Fruit fly (Drosophila melanogaster) whole organism, pupa: ENCODE data around the gene Nadsyn.

Source experiments
- CG13204 ChIP-seq: fragments of 200-800 bp; sonication (Bioruptor generic); optimal IDR thresholded peaks from 2 replicates; lab custom pipeline; 2018; ENCODE audit warnings: missing biosample characterization, mild to moderate bottlenecking, missing genetic modification characterization, moderate library complexity
- CG14655 ChIP-seq: fragments of 200-800 bp; sonication (Bioruptor generic); optimal IDR thresholded peaks from 3 replicates; lab custom pipeline; 2017; ENCODE audit warnings: mild to moderate bottlenecking, missing biosample characterization, missing genetic modification reagents, missing genetic modification characterization
- CG34367 ChIP-seq: fragments of 200-800 bp; sonication (Bioruptor generic); optimal IDR thresholded peaks from 2 replicates; lab custom pipeline; 2018; ENCODE audit warnings: missing biosample characterization, mild to moderate bottlenecking, missing genetic modification characterization
- CG4496 ChIP-seq: fragments of 200-800 bp; sonication (Bioruptor generic); IDR thresholded peaks from 3 replicates; pipeline ENCODE4 v1.3.6; 2022; ENCODE audit warnings: missing biosample characterization, missing genetic modification characterization
- CG8301 ChIP-seq: fragments of 200-800 bp; sonication (Bioruptor generic); optimal IDR thresholded peaks from 2 replicates; lab custom pipeline; 2018; ENCODE audit warnings: missing biosample characterization, mild to moderate bottlenecking, missing genetic modification characterization
- CG9948 ChIP-seq: fragments of 200-800 bp; sonication (Bioruptor generic); optimal IDR thresholded peaks from 2 replicates; lab custom pipeline; 2018; ENCODE audit warnings: missing biosample characterization, mild to moderate bottlenecking, missing genetic modification characterization, moderate library complexity
- Pif1A ChIP-seq: fragments of 200-800 bp; sonication (Bioruptor generic); optimal IDR thresholded peaks from 3 replicates; lab custom pipeline; 2016; ENCODE audit warnings: missing biosample characterization, missing genetic modification characterization
- Snoo ChIP-seq: fragments of 200-800 bp; sonication (Bioruptor generic); optimal IDR thresholded peaks from 3 replicates; lab custom pipeline; 2017; ENCODE audit warnings: missing biosample characterization, mild to moderate bottlenecking, missing genetic modification characterization, inconsistent platforms
- gl ChIP-seq: fragments of 200-800 bp; sonication (Bioruptor generic); optimal IDR thresholded peaks from 2 replicates; lab custom pipeline; 2018; ENCODE audit warnings: missing biosample characterization, mild to moderate bottlenecking, missing genetic modification characterization
- rn ChIP-seq: fragments of 200-800 bp; sonication (Bioruptor generic); IDR thresholded peaks from 2 replicates; pipeline ENCODE4 v1.3.6; 2022; ENCODE audit warnings: missing biosample characterization, missing genetic modification characterization

dm6 chrX:13762372-13762883 lies 44.3 kb upstream of the Nadsyn start, which contains the start of gene rdgB:
- TF ChIP-seq Pif1A (GFP tag; lab: Kevin White, UChicago) (peak; percentile 23), CG4496 (GFP tag; lab: Robert Waterston, UW) (peak; percentile 69), Snoo (tag; lab: Kevin White, UChicago) (peak; percentile 71), CG14655 (peak; percentile 92), CG8301 (tag; lab: Kevin White, UChicago) (peak; percentile 83), CG34367 (peak; percentile 63), gl (peak; percentile 22), CG9948 (peak; percentile 81), rn (GFP tag; lab: Robert Waterston, UW) (peak; percentile 27; the same call in 1 of the 2 replicates), CG13204 (GFP tag; lab: Kevin White, UChicago) (peak; percentile 64)
